Fruit fly (Drosophila melanogaster) whole organism, embryonic: ENCODE data around the gene Fbxl4.

Experiments used
- Aef1 ChIP-seq: fragments of 200-800 bp; sonication (Bioruptor generic); IDR thresholded peaks from 3 replicates; pipeline ENCODE4 v1.3.6; 2022; ENCODE audit warnings: missing biosample characterization, missing genetic modification characterization
- CG10147 ChIP-seq: fragments of 200-800 bp; sonication (Bioruptor generic); optimal IDR thresholded peaks from 2 replicates; lab custom pipeline; 2019; ENCODE audit warnings: missing biosample characterization, mild to moderate bottlenecking, missing genetic modification characterization, moderate library complexity
- CG10267 ChIP-seq: fragments of 200-800 bp; sonication (Bioruptor generic); optimal IDR thresholded peaks from 2 replicates; lab custom pipeline; 2018; ENCODE audit warnings: missing biosample characterization, mild to moderate bottlenecking, missing genetic modification characterization, moderate library complexity
- CG10543 ChIP-seq: fragments of 200-800 bp; sonication (Bioruptor generic); optimal IDR thresholded peaks from 3 replicates; lab custom pipeline; 2017; ENCODE audit warnings: missing biosample characterization, mild to moderate bottlenecking, missing genetic modification characterization, moderate library complexity
- CG11093 ChIP-seq: fragments of 200-800 bp; sonication (Bioruptor generic); IDR thresholded peaks from 3 replicates; pipeline ENCODE4 v1.3.6; 2022; ENCODE audit warnings: missing biosample characterization, missing genetic modification characterization
- CG11504 ChIP-seq: fragments of 200-800 bp; sonication (Bioruptor generic); optimal IDR thresholded peaks from 3 replicates; lab custom pipeline; 2019; ENCODE audit warnings: missing biosample characterization, mild to moderate bottlenecking, missing genetic modification characterization, moderate library complexity
- CG11560 ChIP-seq: fragments of 200-800 bp; sonication (Bioruptor generic); IDR thresholded peaks from 3 replicates; pipeline ENCODE4 v1.3.6; 2022; ENCODE audit warnings: missing biosample characterization, missing genetic modification characterization
- CG12071 ChIP-seq: fragments of 200-800 bp; sonication (Bioruptor generic); optimal IDR thresholded peaks from 3 replicates; lab custom pipeline; 2018; ENCODE audit warnings: missing biosample characterization, mild to moderate bottlenecking, missing genetic modification characterization
- CG12659 ChIP-seq: fragments of 200-800 bp; sonication (Bioruptor generic); optimal IDR thresholded peaks from 3 replicates; lab custom pipeline; 2017; ENCODE audit warnings: mild to moderate bottlenecking, missing biosample characterization, missing genetic modification reagents, missing genetic modification characterization
- CG14667 ChIP-seq: fragments of 200-800 bp; sonication (Bioruptor generic); IDR thresholded peaks from 2 replicates; pipeline ENCODE4 v1.3.6; 2022; ENCODE audit warnings: missing biosample characterization, missing genetic modification characterization
- CG15601 ChIP-seq: fragments of 200-800 bp; sonication (Bioruptor generic); optimal IDR thresholded peaks from 3 replicates; lab custom pipeline; 2019; ENCODE audit warnings: missing biosample characterization, mild to moderate bottlenecking, missing genetic modification characterization, moderate library complexity
- CG15696 ChIP-seq: fragments of 200-800 bp; sonication (Bioruptor generic); optimal IDR thresholded peaks from 2 replicates; lab custom pipeline; 2019; ENCODE audit warnings: missing biosample characterization, mild to moderate bottlenecking, missing genetic modification characterization, moderate library complexity
- CG17802 ChIP-seq: fragments of 200-800 bp; sonication (Bioruptor generic); optimal IDR thresholded peaks from 2 replicates; lab custom pipeline; 2018; ENCODE audit warnings: missing biosample characterization, mild to moderate bottlenecking, missing genetic modification characterization, moderate library complexity
- CG17829 ChIP-seq: fragments of 200-800 bp; optimal IDR thresholded peaks from 2 replicates; lab custom pipeline; 2019; ENCODE audit warnings: missing biosample characterization, mild to moderate bottlenecking, missing genetic modification characterization, moderate library complexity
- CG3407 ChIP-seq: fragments of 200-800 bp; sonication (Bioruptor generic); optimal IDR thresholded peaks from 2 replicates; lab custom pipeline; 2018; ENCODE audit warnings: missing biosample characterization, mild to moderate bottlenecking, missing genetic modification characterization
- CG34376 ChIP-seq: fragments of 200-800 bp; sonication (Bioruptor generic); optimal IDR thresholded peaks from 2 replicates; lab custom pipeline; 2018; ENCODE audit warnings: missing biosample characterization, mild to moderate bottlenecking, missing genetic modification characterization
- CG3995 ChIP-seq: fragments of 200-800 bp; sonication (Bioruptor generic); optimal IDR thresholded peaks from 3 replicates; lab custom pipeline; 2016; ENCODE audit warnings: missing biosample characterization, missing genetic modification characterization
- CG42726 ChIP-seq: fragments of 200-800 bp; sonication (Bioruptor generic); IDR thresholded peaks from 2 replicates; pipeline ENCODE4 v1.3.6; 2022; ENCODE audit warnings: missing biosample characterization, missing genetic modification characterization; ENCODE audit not compliant: partially characterized antibody
- CG6272 ChIP-seq: fragments of 200-800 bp; sonication (Bioruptor generic); IDR thresholded peaks from 2 replicates; pipeline ENCODE4 v1.3.6; 2022; ENCODE audit warnings: missing biosample characterization, missing genetic modification characterization
- Drgx ChIP-seq: fragments of 200-800 bp; sonication (Bioruptor generic); IDR thresholded peaks from 2 replicates; pipeline ENCODE4 v1.3.6; 2022; ENCODE audit warnings: missing biosample characterization, missing genetic modification characterization
- E2f1 ChIP-seq: fragments of 200-800 bp; sonication (Bioruptor generic); IDR thresholded peaks from 2 replicates; pipeline ENCODE4 v1.3.6; 2022; ENCODE audit warnings: missing biosample characterization, missing genetic modification characterization
- Elba2 ChIP-seq: fragments of 200-800 bp; sonication (Bioruptor generic); optimal IDR thresholded peaks from 3 replicates; lab custom pipeline; 2016; ENCODE audit warnings: missing biosample characterization, missing genetic modification characterization
- Fer3 ChIP-seq: fragments of 200-800 bp; sonication (Bioruptor generic); optimal IDR thresholded peaks from 2 replicates; lab custom pipeline; 2018; ENCODE audit warnings: missing biosample characterization, mild to moderate bottlenecking, missing genetic modification characterization, moderate library complexity
- Hr78 ChIP-seq, 2 experiments: fragments of 200-800 bp in 1 of 2; fragments of >200 bp in 1 of 2; sonication (Bioruptor generic) in 1 of 2; optimal IDR thresholded peaks; 2 replicates each; lab custom pipeline; 2017 to 2019; ENCODE audit warnings: missing biosample characterization in 2 of 2, missing genetic modification characterization in 2 of 2, mild to moderate bottlenecking in 1 of 2, moderate library complexity in 1 of 2
- MTF-1 ChIP-seq: fragments of 200-800 bp; sonication (Bioruptor generic); optimal IDR thresholded peaks from 2 replicates; lab custom pipeline; 2018; ENCODE audit warnings: missing biosample characterization, mild to moderate bottlenecking, missing genetic modification characterization, borderline replicate concordance
- Max ChIP-seq: fragments of 200-800 bp; sonication (Bioruptor generic); optimal IDR thresholded peaks from 2 replicates; lab custom pipeline; 2016; ENCODE audit warnings: missing biosample characterization, mild to moderate bottlenecking, missing genetic modification characterization
- NfI ChIP-seq: fragments of 200-800 bp; sonication (Bioruptor generic); optimal IDR thresholded peaks from 3 replicates; lab custom pipeline; 2018; ENCODE audit warnings: missing biosample characterization, mild to moderate bottlenecking, missing genetic modification characterization, moderate library complexity
- Sry-δ ChIP-seq: fragments of 200-800 bp; sonication (Bioruptor generic); optimal IDR thresholded peaks from 2 replicates; lab custom pipeline; 2016; ENCODE audit warnings: missing biosample characterization, missing genetic modification characterization
- Taf1 ChIP-seq: fragments of 200-800 bp; sonication (Bioruptor generic); IDR thresholded peaks from 2 replicates; pipeline ENCODE4 v1.3.6; 2022; ENCODE audit warnings: missing biosample characterization, missing genetic modification characterization
- abd-A ChIP-seq: fragments of 200-800 bp; sonication (Bioruptor generic); optimal IDR thresholded peaks from 3 replicates; lab custom pipeline; 2019; ENCODE audit warnings: missing biosample characterization, mild to moderate bottlenecking, missing genetic modification characterization, moderate library complexity
- amos ChIP-seq: fragments of 200-800 bp; sonication (Bioruptor generic); IDR thresholded peaks from 2 replicates; pipeline ENCODE4 v1.3.6; 2022; ENCODE audit warnings: missing biosample characterization, missing genetic modification characterization; ENCODE audit not compliant: partially characterized antibody
- ci ChIP-seq: fragments of 200-800 bp; sonication (Bioruptor generic); IDR thresholded peaks from 3 replicates; pipeline ENCODE4 v1.3.6; 2022; ENCODE audit warnings: missing biosample characterization, missing genetic modification characterization
- fd96Cb ChIP-seq: fragments of 200-800 bp; sonication (Bioruptor generic); optimal IDR thresholded peaks from 2 replicates; lab custom pipeline; 2018; ENCODE audit warnings: missing biosample characterization, mild to moderate bottlenecking, missing genetic modification characterization, moderate library complexity
- gem ChIP-seq: fragments of 200-800 bp; sonication (Bioruptor generic); optimal IDR thresholded peaks from 2 replicates; lab custom pipeline; 2019; ENCODE audit warnings: missing biosample characterization, mild to moderate bottlenecking, missing genetic modification characterization, moderate library complexity
- her ChIP-seq: fragments of 200-800 bp; sonication (Bioruptor generic); optimal IDR thresholded peaks from 2 replicates; lab custom pipeline; 2016; ENCODE audit warnings: missing biosample characterization, missing genetic modification characterization
- hkb ChIP-seq, 2 experiments: fragments of 200-800 bp in 1 of 2; fragments of >200 bp in 1 of 2; sonication (Bioruptor generic) in 1 of 2; IDR thresholded peaks in 1 of 2; optimal IDR thresholded peaks in 1 of 2; 2 replicates each; pipeline versions ENCODE4 v1.3.6 to Lab custom; 2017 to 2022; ENCODE audit warnings: missing biosample characterization in 1 of 2, missing genetic modification characterization in 1 of 2
- hth ChIP-seq: fragments of >200 bp; optimal IDR thresholded peaks from 2 replicates; lab custom pipeline; 2017; ENCODE audit warnings: inconsistent platforms
- jing ChIP-seq: fragments of 200-800 bp; sonication (Bioruptor generic); optimal IDR thresholded peaks from 2 replicates; lab custom pipeline; 2018; ENCODE audit warnings: missing biosample characterization, mild to moderate bottlenecking, missing genetic modification characterization
- kay ChIP-seq: fragments of 200-800 bp; sonication (Bioruptor generic); optimal IDR thresholded peaks from 2 replicates; lab custom pipeline; 2016; ENCODE audit warnings: missing biosample characterization, missing genetic modification characterization
- klu ChIP-seq: fragments of 200-800 bp; sonication (Bioruptor generic); IDR thresholded peaks from 2 replicates; pipeline ENCODE4 v1.3.6; 2022; ENCODE audit warnings: missing biosample characterization, missing genetic modification characterization
- lilli ChIP-seq: fragments of 200-800 bp; sonication (Bioruptor generic); optimal IDR thresholded peaks from 3 replicates; lab custom pipeline; 2016; ENCODE audit warnings: missing biosample characterization, missing genetic modification characterization
- mirr ChIP-seq: fragments of 200-800 bp; sonication (Bioruptor generic); optimal IDR thresholded peaks from 3 replicates; lab custom pipeline; 2018; ENCODE audit warnings: missing biosample characterization, mild to moderate bottlenecking, missing genetic modification characterization
- pho ChIP-seq: fragments of 200-800 bp; sonication (Bioruptor generic); optimal IDR thresholded peaks from 2 replicates; lab custom pipeline; 2016; ENCODE audit warnings: missing biosample characterization, missing genetic modification characterization
- pnt ChIP-seq: fragments of 200-800 bp; sonication (Bioruptor generic); optimal IDR thresholded peaks from 3 replicates; lab custom pipeline; 2016; ENCODE audit warnings: missing biosample characterization, missing genetic modification characterization
- run ChIP-seq: fragments of 200-800 bp; sonication (Bioruptor generic); optimal IDR thresholded peaks from 3 replicates; lab custom pipeline; 2018; ENCODE audit warnings: missing biosample characterization, mild to moderate bottlenecking, missing genetic modification characterization
- schlank ChIP-seq: fragments of 200-800 bp; sonication (Bioruptor generic); optimal IDR thresholded peaks from 2 replicates; lab custom pipeline; 2018; ENCODE audit warnings: missing biosample characterization, mild to moderate bottlenecking, missing genetic modification characterization
- scrt ChIP-seq: fragments of 200-800 bp; sonication (Bioruptor generic); optimal IDR thresholded peaks from 2 replicates; lab custom pipeline; 2018; ENCODE audit warnings: missing biosample characterization, mild to moderate bottlenecking, missing genetic modification characterization, moderate library complexity
- tin ChIP-seq: fragments of 200-800 bp; sonication (Bioruptor generic); optimal IDR thresholded peaks from 3 replicates; lab custom pipeline; 2016; ENCODE audit warnings: missing biosample characterization, missing genetic modification characterization
- tx ChIP-seq: fragments of 200-800 bp; sonication (Bioruptor generic); optimal IDR thresholded peaks from 2 replicates; lab custom pipeline; 2016; ENCODE audit warnings: missing biosample characterization, missing genetic modification characterization

Gene Fbxl4

dm6 chrX:14237873-14238394 is at the start of gene Fbxl4, which contains the start of gene Dus2 (continued):
- TF ChIP-seq Drgx (GFP tag; lab: Robert Waterston, UW) (peak; percentile 79), hth (lab: Kevin White, UChicago) (no peak), E2f1 (peak; percentile 91), Elba2 (GFP tag; lab: Kevin White, UChicago) (peak; percentile 66), tx (GFP tag; lab: Kevin White, UChicago) (peak; percentile 92), CG42726 (GFP tag; lab: Robert Waterston, UW) (no peak), CG3407 (GFP tag; lab: Kevin White, UChicago) (peak; percentile 74), CG11560 (tag; lab: Robert Waterston, UW) (peak; percentile 81), abd-A (tag; lab: Kevin White, UChicago) (no peak), jing (GFP tag; lab: Kevin White, UChicago) (peak; percentile 84), Taf1 (GFP tag; lab: Robert Waterston, UW) (peak; percentile 74; the same call in 1 of the 2 replicates), Hr78 (GFP tag; optimal IDR thresholded peaks at IDR 0.05; lab: Kevin White, UChicago) (peak in 1 of 2 experiments; percentile 77), ci (peak; percentile 94), amos (GFP tag; lab: Robert Waterston, UW) (peak; percentile 38; the same call in 1 of the 2 replicates), CG14667 (peak; percentile 90), CG12659 (GFP tag; lab: Kevin White, UChicago) (peak; percentile 94), CG3995 (peak; percentile 75), her (GFP tag; lab: Kevin White, UChicago) (peak; percentile 73), kay (GFP tag; lab: Kevin White, UChicago) (peak; percentile 88), gem (tag; lab: Kevin White, UChicago) (peak; percentile 96), klu (GFP tag; lab: Robert Waterston, UW) (peak; percentile 87), NfI (GFP tag; lab: Kevin White, UChicago) (peak; percentile 89), CG17829 (tag; lab: Kevin White, UChicago) (peak; percentile 92), CG11504 (tag; lab: Kevin White, UChicago) (peak; percentile 91), CG10267 (tag; lab: Kevin White, UChicago) (peak; percentile 85), Sry-δ (GFP tag; lab: Kevin White, UChicago) (peak; percentile 66), CG10147 (GFP tag; lab: Kevin White, UChicago) (peak; percentile 91), Fer3 (peak; percentile 87), run (peak; percentile 44), lilli (GFP tag; lab: Kevin White, UChicago) (peak; percentile 96), CG15696 (peak; percentile 96), fd96Cb (tag; lab: Kevin White, UChicago) (peak; percentile 90), schlank (tag; lab: Kevin White, UChicago) (peak; percentile 70), CG6272 (GFP tag; lab: Robert Waterston, UW) (peak; percentile 92), mirr (GFP tag; lab: Kevin White, UChicago) (peak; percentile 73), CG15601 (tag; lab: Kevin White, UChicago) (peak; percentile 90), hkb (optimal IDR thresholded peaks at IDR 0.05; lab: Kevin White, UChicago) (peak; percentile 90), hkb (GFP tag; IDR thresholded peaks at IDR 0.05; lab: Robert Waterston, UW) (peak; percentile 89), scrt (GFP tag; lab: Kevin White, UChicago) (peak; percentile 89), CG12071 (GFP tag; lab: Kevin White, UChicago) (peak; percentile 77), Max (peak; percentile 92), pnt (peak; percentile 94), MTF-1 (GFP tag; lab: Kevin White, UChicago) (peak; percentile 75), pho (GFP tag; lab: Kevin White, UChicago) (peak; percentile 94), CG17802 (tag; lab: Kevin White, UChicago) (peak; percentile 77), Aef1 (GFP tag; lab: Robert Waterston, UW) (peak; percentile 91), CG34376 (peak; percentile 87), CG11093 (GFP tag; lab: Robert Waterston, UW) (peak; percentile 85), tin (GFP tag; lab: Kevin White, UChicago) (peak; percentile 97), CG10543 (peak; percentile 89)
